Fruit fly (Drosophila melanogaster): Measurements from ENCODE around the gene CG15142.

dm6 chr2L:17450505-17451415, 47.9 kb downstream of the CG15142 start:
- TF ChIP-seq usp (GFP tag; optimal IDR thresholded peaks at IDR 0.05) (no peak), Dll (optimal IDR thresholded peaks at IDR 0.05) (no peak), EcR (GFP tag; optimal IDR thresholded peaks at IDR 0.05) (no peak)

All from whole organism.